In genomic region chrX:18510884-18511283, dm6 we compare ENCODE assay signal across 3 fruit fly cellular contexts.
TF ChIP-seq lines count a peak whose summit lies in the region.

No protein-coding gene starts in this region.

- no peak for TF ChIP-seq CTCF in whole organism, embryonic (GFP tag; optimal IDR thresholded peaks at IDR 0.05; lab: Kevin White, UChicago)

TF ChIP-seq in whole organism, adult, 20 proteins besides CTCF, POLR2A, EP300 and RAD21:
- TF ChIP-seq CG5204 (GFP tag; optimal IDR thresholded peaks at IDR 0.05; lab: Kevin White, UChicago) (no peak), CG7045 (GFP tag; optimal IDR thresholded peaks at IDR 0.05; lab: Kevin White, UChicago) (peak; percentile 3), CG7101 (tag; optimal IDR thresholded peaks at IDR 0.05; lab: Kevin White, UChicago) (peak; percentile 33), Hr96 (GFP tag; optimal IDR thresholded peaks at IDR 0.05; lab: Kevin White, UChicago) (no peak)
TF ChIP-seq in whole organism, adult: peak in this region for 2.

TF ChIP-seq in whole organism, embryonic, 481 proteins besides CTCF, POLR2A, EP300 and RAD21:
- TF ChIP-seq CG15269 (tag; optimal IDR thresholded peaks at IDR 0.05; lab: Kevin White, UChicago): peak; percentile 43
- no peak for TF ChIP-seq CG10565 (GFP tag; optimal IDR thresholded peaks at IDR 0.05; lab: Kevin White, UChicago)
- TF ChIP-seq CG13894 (tag; optimal IDR thresholded peaks at IDR 0.05; lab: Kevin White, UChicago): peak; percentile 66
- TF ChIP-seq gem (tag; optimal IDR thresholded peaks at IDR 0.05; lab: Kevin White, UChicago): no peak
- TF ChIP-seq CG34422 (GFP tag; IDR thresholded peaks at IDR 0.05; lab: Robert Waterston, UW): no peak
- no peak for TF ChIP-seq Hr3 (GFP tag; optimal IDR thresholded peaks at IDR 0.05; lab: Kevin White, UChicago)
- TF ChIP-seq CG34376 (GFP tag; optimal IDR thresholded peaks at IDR 0.05; lab: Kevin White, UChicago): peak; percentile 16
- peak; percentile 55 for TF ChIP-seq sug (tag; optimal IDR thresholded peaks at IDR 0.05; lab: Kevin White, UChicago)
- no peak for TF ChIP-seq Bdp1 (GFP tag; optimal IDR thresholded peaks at IDR 0.05; lab: Kevin White, UChicago)
- peak; percentile 26 for TF ChIP-seq mirr (GFP tag; optimal IDR thresholded peaks at IDR 0.05; lab: Kevin White, UChicago)
- TF ChIP-seq CG7839 (tag; optimal IDR thresholded peaks at IDR 0.05; lab: Kevin White, UChicago): peak; percentile 7
- peak; percentile 24 for TF ChIP-seq PHDP (tag; optimal IDR thresholded peaks at IDR 0.05; lab: Kevin White, UChicago)
- TF ChIP-seq CG2678 (tag; optimal IDR thresholded peaks at IDR 0.05; lab: Kevin White, UChicago): peak; percentile 60
- TF ChIP-seq chinmo (GFP tag; IDR thresholded peaks at IDR 0.05; lab: Robert Waterston, UW; ENCODE audit: partially characterized antibody): no peak
- TF ChIP-seq CG12071 (GFP tag; optimal IDR thresholded peaks at IDR 0.05; lab: Kevin White, UChicago): peak; percentile 49
- TF ChIP-seq CG3281 (GFP tag; optimal IDR thresholded peaks at IDR 0.05; lab: Kevin White, UChicago): peak; percentile 44
- TF ChIP-seq schlank (tag; optimal IDR thresholded peaks at IDR 0.05; lab: Kevin White, UChicago): peak; percentile 42
- no peak for TF ChIP-seq CG4707 (GFP tag; optimal IDR thresholded peaks at IDR 0.05; lab: Kevin White, UChicago)
- peak; percentile 63 for TF ChIP-seq Med (GFP tag; lab: Kevin White, UChicago)
- TF ChIP-seq CG13296 (GFP tag; optimal IDR thresholded peaks at IDR 0.05; lab: Kevin White, UChicago): peak; percentile 33
- TF ChIP-seq Hsf (GFP tag; optimal IDR thresholded peaks at IDR 0.05; lab: Kevin White, UChicago): no peak
- TF ChIP-seq Dip3 (GFP tag; optimal IDR thresholded peaks at IDR 0.05; lab: Kevin White, UChicago): no peak
- TF ChIP-seq CG10147 (GFP tag; optimal IDR thresholded peaks at IDR 0.05; lab: Kevin White, UChicago): no peak
- TF ChIP-seq CG8290 (GFP tag; optimal IDR thresholded peaks at IDR 0.05; lab: Kevin White, UChicago): no peak
- peak in 1 of 2 experiments; percentile 58 for TF ChIP-seq CG8290 (tag; optimal IDR thresholded peaks at IDR 0.05; lab: Kevin White, UChicago)
- TF ChIP-seq Hmx (GFP tag; optimal IDR thresholded peaks at IDR 0.05; lab: Kevin White, UChicago): no peak
- peak; percentile 19 for TF ChIP-seq unpg (GFP tag; optimal IDR thresholded peaks at IDR 0.05; lab: Kevin White, UChicago)
- TF ChIP-seq da (GFP tag; optimal IDR thresholded peaks at IDR 0.05; lab: Kevin White, UChicago): no peak
- TF ChIP-seq Hmr (GFP tag; optimal IDR thresholded peaks at IDR 0.05; lab: Kevin White, UChicago): peak; percentile 2
- TF ChIP-seq trem (tag; optimal IDR thresholded peaks at IDR 0.05; lab: Kevin White, UChicago): no peak
- TF ChIP-seq B-H2 (GFP tag; optimal IDR thresholded peaks at IDR 0.05; lab: Kevin White, UChicago): peak; percentile 39
- no peak for TF ChIP-seq CG11247 (GFP tag; IDR thresholded peaks at IDR 0.05; lab: Robert Waterston, UW)

TF ChIP-seq in whole organism, wandering third instar larva, 38 proteins besides CTCF, POLR2A, EP300 and RAD21:
- peak; percentile 30 for TF ChIP-seq Sp1 (GFP tag; optimal IDR thresholded peaks at IDR 0.05; lab: Kevin White, UChicago)
- no peak for TF ChIP-seq Dfd (GFP tag; optimal IDR thresholded peaks at IDR 0.05; lab: Kevin White, UChicago)
